Fruit fly (Drosophila melanogaster) whole organism: ENCODE measurements around the gene bwa.

Source experiments
- CG8478 ChIP-seq: fragments of >200 bp; optimal IDR thresholded peaks from 2 replicates; lab custom pipeline; 2018; ENCODE audit warnings: inconsistent platforms
- psq ChIP-seq: fragments of >200 bp; optimal IDR thresholded peaks from 2 replicates; lab custom pipeline; 2017
- usp ChIP-seq: fragments of >200 bp; optimal IDR thresholded peaks from 2 replicates; lab custom pipeline; 2017; ENCODE audit warnings: missing biosample characterization, missing genetic modification characterization, mixed read lengths

DNA sequence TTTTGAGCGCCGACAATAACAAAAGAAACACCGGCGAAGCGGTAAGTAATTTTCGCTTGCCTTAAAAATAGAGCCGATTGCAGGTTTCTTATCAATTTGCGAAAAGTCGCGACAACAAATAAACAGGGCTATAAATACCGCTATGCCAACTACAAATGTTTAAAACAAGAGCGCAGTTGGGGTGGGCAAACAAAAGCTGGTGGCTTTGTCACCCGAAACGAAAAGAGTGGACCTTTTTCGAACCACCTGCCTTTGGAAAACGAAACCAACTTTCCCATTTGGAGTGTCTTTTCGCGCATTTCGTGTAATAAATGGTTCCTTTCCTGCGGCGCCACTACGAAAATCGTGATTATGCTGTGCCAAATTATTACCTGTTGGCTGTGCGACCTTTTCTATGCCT lies 32.0 kb downstream of the bwa start:
- TF ChIP-seq psq (no peak), usp (GFP tag; lab: Kevin White, UChicago) (no peak), CG8478 (no peak)
